Worm (Caenorhabditis elegans): Measurements from ENCODE around the gene symk-1.

DNA sequence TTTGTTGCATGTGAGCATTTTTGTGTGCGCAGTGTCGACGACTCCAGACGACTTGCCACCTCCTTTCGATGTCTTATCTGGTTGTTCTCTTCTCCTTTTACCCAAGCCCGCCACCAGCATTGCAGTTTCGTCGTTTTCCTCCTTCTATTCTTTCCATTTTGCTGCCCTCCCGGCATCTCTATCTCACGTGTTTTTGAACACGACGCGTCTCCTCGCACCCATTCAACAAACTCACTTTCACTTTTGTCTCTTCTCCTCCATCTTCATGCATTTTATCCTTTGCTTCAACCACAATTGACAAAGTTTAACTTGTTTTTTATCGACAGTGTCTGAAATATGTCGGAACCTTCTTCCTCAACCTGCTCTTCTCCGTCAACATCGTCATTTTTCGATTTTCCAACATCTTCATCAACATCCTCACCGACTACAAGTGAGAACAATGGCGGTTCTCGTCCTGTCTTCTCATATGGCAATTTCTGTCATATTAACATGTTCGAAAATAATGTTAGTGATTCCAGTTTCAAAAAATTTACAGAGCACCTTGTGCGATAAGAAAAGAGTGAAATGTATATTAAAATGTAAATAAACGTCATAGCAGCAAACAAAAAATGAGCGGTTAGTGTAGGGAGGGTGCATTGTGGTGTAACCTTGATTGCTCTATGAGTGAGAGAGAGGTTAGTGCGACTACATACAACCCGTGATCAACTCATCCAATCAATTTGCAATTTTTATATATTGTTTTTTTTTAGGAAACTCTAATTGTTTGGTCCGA lies 40.7 kb downstream of the symk-1 start, which contains the start of gene fip-4:
- no peak for TF ChIP-seq dao-5 (tag; optimal IDR thresholded peaks at IDR 0.05)
- no peak for TF ChIP-seq him-1 (tag; optimal IDR thresholded peaks at IDR 0.05)
- no peak for TF ChIP-seq W03F9.2 (tag; optimal IDR thresholded peaks at IDR 0.05)
